Fruit fly (Drosophila melanogaster): ENCODE measurements around the gene CG13078.
A peak's percentile ranks its signal among the peaks of the same experiment; 100 is the strongest.

The CG13078 gene

dm6 chr2L:19575626-19576298 lies 12.0 kb downstream of the CG13078 start (continued):
- TF ChIP-seq CG10366 (GFP tag; IDR thresholded peaks at IDR 0.05) (peak; percentile 93), unpg (GFP tag; optimal IDR thresholded peaks at IDR 0.05) (peak; percentile 96), ATbp (GFP tag; optimal IDR thresholded peaks at IDR 0.05) (peak; percentile 88), zen2 (GFP tag; IDR thresholded peaks at IDR 0.05; ENCODE audit: partially characterized antibody) (0 out of 3 replicates have a peak, but pooled peaks have one; percentile 18), hbn (GFP tag; IDR thresholded peaks at IDR 0.05; ENCODE audit: partially characterized antibody) (no peak), nau (GFP tag; optimal IDR thresholded peaks at IDR 0.05) (peak; percentile 91), Adf1 (GFP tag; IDR thresholded peaks at IDR 0.05) (peak; percentile 59), CG12659 (GFP tag; optimal IDR thresholded peaks at IDR 0.05) (peak; percentile 97), D (optimal IDR thresholded peaks at IDR 0.05) (peak; percentile 69), D (GFP tag; optimal IDR thresholded peaks at IDR 0.05) (peak; percentile 92), Side (GFP tag; optimal IDR thresholded peaks at IDR 0.05) (peak; percentile 95), cato (GFP tag; optimal IDR thresholded peaks at IDR 0.05; ENCODE audit: borderline replicate concordance) (peak; percentile 89), CG2116 (GFP tag; optimal IDR thresholded peaks at IDR 0.05) (peak; percentile 87), cwo (GFP tag; optimal IDR thresholded peaks at IDR 0.05) (peak; percentile 93), gsb (GFP tag; IDR thresholded peaks at IDR 0.05) (peak; percentile 90), Sin3A (optimal IDR thresholded peaks at IDR 0.05) (no peak), CG13624 (GFP tag; optimal IDR thresholded peaks at IDR 0.05) (peak; percentile 98), usp (GFP tag; optimal IDR thresholded peaks at IDR 0.05) (no peak), exex (tag; optimal IDR thresholded peaks at IDR 0.05) (peak; percentile 67), Hsf (GFP tag; optimal IDR thresholded peaks at IDR 0.05) (peak; percentile 98), CG31388 (GFP tag; optimal IDR thresholded peaks at IDR 0.05) (peak; percentile 88), Atf6 (GFP tag; IDR thresholded peaks at IDR 0.05) (peak; percentile 95), Six4 (GFP tag; optimal IDR thresholded peaks at IDR 0.05) (peak; percentile 93), crol (GFP tag; IDR thresholded peaks at IDR 0.05) (peak; percentile 67), Rx (GFP tag; IDR thresholded peaks at IDR 0.05) (peak; percentile 92), ab (GFP tag; optimal IDR thresholded peaks at IDR 0.05) (peak; percentile 54), ac (GFP tag; optimal IDR thresholded peaks at IDR 0.05) (no peak), Hmx (GFP tag; optimal IDR thresholded peaks at IDR 0.05) (peak; percentile 91), Xbp1 (GFP tag; optimal IDR thresholded peaks at IDR 0.05) (peak; percentile 97), CG4282 (GFP tag; optimal IDR thresholded peaks at IDR 0.05) (peak; percentile 93), crp (GFP tag; optimal IDR thresholded peaks at IDR 0.05) (peak in 1 of 2 experiments; percentile 69), CG7963 (GFP tag; IDR thresholded peaks at IDR 0.05; ENCODE audit: partially characterized antibody) (no peak), Dfd (GFP tag; optimal IDR thresholded peaks at IDR 0.05) (no peak), ken (GFP tag; IDR thresholded peaks at IDR 0.05) (peak; percentile 89), CG13123 (GFP tag; optimal IDR thresholded peaks at IDR 0.05) (peak; percentile 93), ci (GFP tag; IDR thresholded peaks at IDR 0.05) (peak; percentile 83), lilli (GFP tag; optimal IDR thresholded peaks at IDR 0.05) (peak; percentile 98), Fer3 (tag; optimal IDR thresholded peaks at IDR 0.05) (peak; percentile 92), CG12391 (tag; optimal IDR thresholded peaks at IDR 0.05) (peak; percentile 97), ssp (GFP tag; IDR thresholded peaks at IDR 0.05) (peak; percentile 85), fru (optimal IDR thresholded peaks at IDR 0.05) (no peak), gt (GFP tag; IDR thresholded peaks at IDR 0.05) (peak; percentile 56; the same call in 1 of the 2 replicates), ind (GFP tag; optimal IDR thresholded peaks at IDR 0.05) (peak; percentile 97), CG32767 (GFP tag; IDR thresholded peaks at IDR 0.05) (peak; percentile 59; the same call in 1 of the 2 replicates), bowl (GFP tag; IDR thresholded peaks at IDR 0.05) (peak; percentile 47; the same call in 1 of the 2 replicates), luna (GFP tag; optimal IDR thresholded peaks at IDR 0.05) (peak; percentile 92), fd64A (GFP tag; optimal IDR thresholded peaks at IDR 0.05) (peak; percentile 81), CG13775 (GFP tag; optimal IDR thresholded peaks at IDR 0.05) (peak; percentile 97), ERR (GFP tag; optimal IDR thresholded peaks at IDR 0.05) (peak; percentile 92), sqz (GFP tag; optimal IDR thresholded peaks at IDR 0.05) (peak; percentile 86)
